Fruit fly (Drosophila melanogaster) whole organism, pupa: ENCODE results near the gene Ns1.
A peak's percentile ranks its signal among the peaks of the same experiment; 100 is the strongest.

Experiments
- CG10348 ChIP-seq: fragments of 200-800 bp; sonication (Bioruptor generic); IDR thresholded peaks from 2 replicates; pipeline ENCODE4 v1.3.6; 2022; ENCODE audit warnings: missing biosample characterization, missing genetic modification characterization
- CG12605 ChIP-seq: fragments of 200-800 bp; sonication (Bioruptor generic); IDR thresholded peaks from 2 replicates; pipeline ENCODE4 v1.3.6; 2022; ENCODE audit warnings: missing biosample characterization, missing genetic modification characterization
- CG13204 ChIP-seq: fragments of 200-800 bp; sonication (Bioruptor generic); optimal IDR thresholded peaks from 2 replicates; lab custom pipeline; 2018; ENCODE audit warnings: missing biosample characterization, mild to moderate bottlenecking, missing genetic modification characterization, moderate library complexity
- CG14655 ChIP-seq: fragments of 200-800 bp; sonication (Bioruptor generic); optimal IDR thresholded peaks from 3 replicates; lab custom pipeline; 2017; ENCODE audit warnings: mild to moderate bottlenecking, missing biosample characterization, missing genetic modification reagents, missing genetic modification characterization
- CG15710 ChIP-seq: fragments of 200-800 bp; sonication (Bioruptor generic); optimal IDR thresholded peaks from 2 replicates; lab custom pipeline; 2018; ENCODE audit warnings: missing biosample characterization, mild to moderate bottlenecking, missing genetic modification characterization, moderate library complexity
- CG17806 ChIP-seq: fragments of 200-800 bp; sonication (Bioruptor generic); optimal IDR thresholded peaks from 2 replicates; lab custom pipeline; 2018; ENCODE audit warnings: missing biosample characterization, mild to moderate bottlenecking, missing genetic modification characterization, moderate library complexity
- CG32121 ChIP-seq: fragments of 200-800 bp; sonication (Bioruptor generic); IDR thresholded peaks from 2 replicates; pipeline ENCODE4 v1.3.6; 2022; ENCODE audit warnings: missing biosample characterization, missing genetic modification characterization
- CG34367 ChIP-seq: fragments of 200-800 bp; sonication (Bioruptor generic); optimal IDR thresholded peaks from 2 replicates; lab custom pipeline; 2018; ENCODE audit warnings: missing biosample characterization, mild to moderate bottlenecking, missing genetic modification characterization
- CG4496 ChIP-seq: fragments of 200-800 bp; sonication (Bioruptor generic); IDR thresholded peaks from 3 replicates; pipeline ENCODE4 v1.3.6; 2022; ENCODE audit warnings: missing biosample characterization, missing genetic modification characterization
- CG8159 ChIP-seq: fragments of 200-800 bp; sonication (Bioruptor generic); optimal IDR thresholded peaks from 3 replicates; lab custom pipeline; 2018; ENCODE audit warnings: missing biosample characterization, mild to moderate bottlenecking, missing genetic modification characterization, moderate library complexity
- CG8301 ChIP-seq: fragments of 200-800 bp; sonication (Bioruptor generic); optimal IDR thresholded peaks from 2 replicates; lab custom pipeline; 2018; ENCODE audit warnings: missing biosample characterization, mild to moderate bottlenecking, missing genetic modification characterization
- CG9948 ChIP-seq: fragments of 200-800 bp; sonication (Bioruptor generic); optimal IDR thresholded peaks from 2 replicates; lab custom pipeline; 2018; ENCODE audit warnings: missing biosample characterization, mild to moderate bottlenecking, missing genetic modification characterization, moderate library complexity
- D1 ChIP-seq: fragments of 200-800 bp; sonication (Bioruptor generic); optimal IDR thresholded peaks from 2 replicates; lab custom pipeline; 2018; ENCODE audit warnings: missing biosample characterization, mild to moderate bottlenecking, missing genetic modification characterization, moderate library complexity
- EcR ChIP-seq: fragments of 200-800 bp; sonication (Bioruptor generic); optimal IDR thresholded peaks from 3 replicates; lab custom pipeline; 2019; ENCODE audit warnings: missing biosample characterization, missing genetic modification characterization, mild to moderate bottlenecking, moderate library complexity, missing genetic modification reagents
- Ets98B ChIP-seq: fragments of 200-800 bp; sonication (Bioruptor generic); IDR thresholded peaks from 2 replicates; pipeline ENCODE4 v1.3.6; 2022; ENCODE audit warnings: missing biosample characterization, missing genetic modification characterization
- Pif1A ChIP-seq: fragments of 200-800 bp; sonication (Bioruptor generic); optimal IDR thresholded peaks from 3 replicates; lab custom pipeline; 2016; ENCODE audit warnings: missing biosample characterization, missing genetic modification characterization
- Pif1B ChIP-seq: fragments of 200-800 bp; sonication (Bioruptor generic); optimal IDR thresholded peaks from 3 replicates; lab custom pipeline; 2016; ENCODE audit warnings: missing biosample characterization, missing genetic modification characterization
- Snoo ChIP-seq: fragments of 200-800 bp; sonication (Bioruptor generic); optimal IDR thresholded peaks from 3 replicates; lab custom pipeline; 2017; ENCODE audit warnings: missing biosample characterization, mild to moderate bottlenecking, missing genetic modification characterization, inconsistent platforms
- fd96Ca ChIP-seq: fragments of 200-800 bp; sonication (Bioruptor generic); IDR thresholded peaks from 3 replicates; pipeline ENCODE4 v1.3.6; 2022; ENCODE audit warnings: missing biosample characterization, missing genetic modification characterization
- gl ChIP-seq: fragments of 200-800 bp; sonication (Bioruptor generic); optimal IDR thresholded peaks from 2 replicates; lab custom pipeline; 2018; ENCODE audit warnings: missing biosample characterization, mild to moderate bottlenecking, missing genetic modification characterization
- rn ChIP-seq: fragments of 200-800 bp; sonication (Bioruptor generic); IDR thresholded peaks from 2 replicates; pipeline ENCODE4 v1.3.6; 2022; ENCODE audit warnings: missing biosample characterization, missing genetic modification characterization

Gene Ns1

DNA sequence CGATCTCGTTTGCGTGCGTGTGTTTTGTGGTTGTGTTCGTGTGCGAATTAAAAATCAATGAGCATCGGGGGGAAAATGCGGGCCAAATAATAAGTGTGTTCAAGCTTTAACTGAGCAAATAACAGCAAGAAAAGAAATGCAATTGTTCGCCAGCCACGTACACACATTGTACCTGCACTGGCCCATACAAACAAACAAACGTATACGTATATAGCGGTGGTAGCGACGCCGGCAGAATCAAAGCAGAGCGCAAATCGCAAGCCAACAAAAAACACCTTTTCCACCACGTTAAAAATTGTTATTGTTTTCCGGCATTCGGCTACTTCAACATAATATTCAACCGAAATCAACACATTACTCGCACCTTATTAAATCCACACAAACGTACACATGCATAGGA, 17.9 kb downstream of the Ns1 start:
- TF ChIP-seq CG17806 (tag; lab: Kevin White, UChicago) (no peak), Ets98B (no peak), EcR (GFP tag; lab: Kevin White, UChicago) (no peak), CG34367 (no peak), CG15710 (tag; lab: Kevin White, UChicago) (no peak), fd96Ca (GFP tag; lab: Robert Waterston, UW) (no peak), CG8301 (no peak), CG4496 (GFP tag; lab: Robert Waterston, UW) (no peak), CG8159 (tag; lab: Kevin White, UChicago) (no peak)

DNA sequence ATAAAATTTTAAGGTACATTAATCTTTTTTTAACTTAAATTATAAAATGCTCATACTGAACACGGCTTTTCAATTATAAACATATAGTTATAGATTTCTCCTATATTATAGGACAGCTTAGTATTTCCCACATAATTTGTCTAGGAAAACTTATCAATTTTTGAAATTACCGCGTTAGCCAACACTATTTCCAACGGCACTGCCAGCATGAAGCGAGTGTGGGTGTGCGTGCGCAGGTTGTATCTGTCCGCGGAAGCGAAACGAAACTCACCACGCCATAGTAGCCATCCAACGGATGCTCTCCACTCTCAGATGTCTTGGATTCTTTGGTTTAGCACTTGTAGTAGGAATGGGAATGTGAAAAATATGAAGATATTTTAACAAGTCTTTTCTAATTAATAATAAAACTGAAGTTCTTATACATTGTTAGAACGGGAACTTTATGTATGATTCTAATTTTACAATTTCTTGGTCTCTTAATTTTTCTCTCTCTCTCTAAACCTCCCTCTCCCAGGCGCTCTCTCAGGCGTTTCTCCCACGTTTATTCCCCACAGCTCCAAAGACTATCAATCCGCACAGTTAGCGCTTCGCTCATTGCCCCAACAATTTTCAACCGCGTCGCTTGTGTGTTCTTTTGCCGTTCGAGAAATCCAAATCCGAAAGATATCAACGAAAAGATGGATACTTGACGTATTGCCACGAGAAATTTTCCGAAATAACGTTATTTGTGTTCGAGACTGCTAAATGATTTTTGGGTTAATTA, 18.9 kb downstream of the Ns1 start, which contains the start of gene Dad:
Dad (plus strand) TSS at position 593 of the 763 bp plus-strand sequence.
- TF ChIP-seq CG10348 (GFP tag; lab: Robert Waterston, UW) (no peak), CG9948 (tag; lab: Kevin White, UChicago) (peak; percentile 29), gl (no peak), Pif1B (GFP tag; lab: Kevin White, UChicago) (peak; percentile 30), CG17806 (tag; lab: Kevin White, UChicago) (peak; percentile 41), CG15710 (tag; lab: Kevin White, UChicago) (peak; percentile 22), CG13204 (GFP tag; lab: Kevin White, UChicago) (no peak), CG8301 (no peak), CG14655 (GFP tag; lab: Kevin White, UChicago) (peak; percentile 5), CG12605 (peak; percentile 27; the same call in 1 of the 2 replicates), D1 (tag; lab: Kevin White, UChicago) (no peak), CG4496 (GFP tag; lab: Robert Waterston, UW) (0 out of 3 replicates have a peak, but pooled peaks have one; percentile 13), Pif1A (GFP tag; lab: Kevin White, UChicago) (peak; percentile 39), fd96Ca (GFP tag; lab: Robert Waterston, UW) (no peak), CG8159 (tag; lab: Kevin White, UChicago) (peak; percentile 4), Snoo (tag; lab: Kevin White, UChicago) (peak; percentile 25), rn (GFP tag; lab: Robert Waterston, UW) (no peak), CG32121 (GFP tag; lab: Robert Waterston, UW) (no peak; the same call in 1 of the 2 replicates), CG34367 (peak; percentile 10), Ets98B (no peak), EcR (GFP tag; lab: Kevin White, UChicago) (no peak)

DNA sequence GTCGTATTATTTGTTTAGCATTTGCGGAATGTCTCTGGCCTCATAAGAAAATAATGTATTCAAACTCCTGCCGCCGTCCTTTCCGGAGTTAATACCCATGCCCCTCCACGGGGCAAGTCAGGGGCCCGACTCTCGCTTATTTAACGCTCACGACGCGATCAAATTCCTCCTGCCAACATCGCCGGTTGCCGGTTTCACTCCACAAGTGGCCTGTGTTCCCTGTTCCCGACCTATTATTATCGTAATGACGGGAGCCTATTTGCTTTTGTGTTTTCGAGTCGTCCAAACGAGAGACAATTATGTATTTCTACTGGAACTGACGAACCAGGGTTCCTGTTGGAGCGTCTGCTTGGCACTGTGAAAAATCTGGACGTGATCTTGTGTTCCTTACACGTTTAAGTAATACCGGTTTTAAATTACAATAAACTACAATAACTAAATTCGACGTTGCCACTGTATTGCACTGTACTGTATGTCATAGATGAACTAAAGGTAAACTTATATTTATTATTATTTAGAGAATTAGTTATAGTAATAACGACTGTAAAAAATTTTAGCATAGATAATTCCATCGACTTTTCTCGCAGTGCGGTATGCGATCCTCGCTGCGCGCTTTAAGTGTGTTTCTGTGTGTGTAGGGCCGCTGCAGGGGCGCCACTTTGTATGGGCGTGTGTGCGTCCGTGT, 19.9 kb downstream of the Ns1 start:
- TF ChIP-seq CG15710 (tag; lab: Kevin White, UChicago) (peak; percentile 88), D1 (tag; lab: Kevin White, UChicago) (peak; percentile 17), CG32121 (GFP tag; lab: Robert Waterston, UW) (no peak), CG9948 (tag; lab: Kevin White, UChicago) (peak; percentile 86), gl (peak; percentile 58), CG10348 (GFP tag; lab: Robert Waterston, UW) (no peak), CG13204 (GFP tag; lab: Kevin White, UChicago) (peak; percentile 90), EcR (GFP tag; lab: Kevin White, UChicago) (peak; percentile 23), Pif1A (GFP tag; lab: Kevin White, UChicago) (peak; percentile 81), Pif1B (GFP tag; lab: Kevin White, UChicago) (peak; percentile 80), CG12605 (peak; percentile 39; the same call in 1 of the 2 replicates), CG8159 (tag; lab: Kevin White, UChicago) (peak; percentile 91), CG17806 (tag; lab: Kevin White, UChicago) (peak; percentile 86), fd96Ca (GFP tag; lab: Robert Waterston, UW) (no peak), CG4496 (GFP tag; lab: Robert Waterston, UW) (peak; percentile 69), Snoo (tag; lab: Kevin White, UChicago) (peak; percentile 71), CG34367 (peak; percentile 75), CG8301 (peak; percentile 69), rn (GFP tag; lab: Robert Waterston, UW) (no peak), Ets98B (no peak), CG14655 (GFP tag; lab: Kevin White, UChicago) (peak; percentile 85)
- TF ChIP-seq, all 21 proteins: peak for 16

DNA sequence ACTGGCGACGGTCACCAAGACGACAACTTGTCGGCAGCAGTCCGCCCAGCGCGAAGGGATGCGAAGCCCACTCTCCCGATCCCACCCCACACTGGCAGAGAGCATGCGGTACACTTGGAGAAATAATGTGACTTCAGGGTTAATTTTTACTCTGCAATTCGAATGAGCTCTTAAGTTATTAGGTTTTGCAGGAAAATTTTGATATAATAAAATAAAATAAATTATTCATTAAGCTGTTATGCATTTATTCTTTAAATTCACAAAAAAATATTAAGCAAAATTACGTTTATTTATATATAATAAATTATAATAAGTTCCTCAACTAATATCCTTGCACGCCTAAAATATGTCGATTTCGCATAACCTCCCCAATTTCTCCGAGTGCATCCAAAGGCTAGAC, 23.6 kb downstream of the Ns1 start:
- TF ChIP-seq CG15710 (tag; lab: Kevin White, UChicago): peak; percentile 48
- TF ChIP-seq EcR (GFP tag; lab: Kevin White, UChicago): no peak
- TF ChIP-seq gl: no peak
- TF ChIP-seq CG17806 (tag; lab: Kevin White, UChicago): peak; percentile 33
- TF ChIP-seq CG8159 (tag; lab: Kevin White, UChicago): peak; percentile 9
- peak; percentile 23 for TF ChIP-seq CG34367
- TF ChIP-seq CG9948 (tag; lab: Kevin White, UChicago): peak; percentile 46

DNA sequence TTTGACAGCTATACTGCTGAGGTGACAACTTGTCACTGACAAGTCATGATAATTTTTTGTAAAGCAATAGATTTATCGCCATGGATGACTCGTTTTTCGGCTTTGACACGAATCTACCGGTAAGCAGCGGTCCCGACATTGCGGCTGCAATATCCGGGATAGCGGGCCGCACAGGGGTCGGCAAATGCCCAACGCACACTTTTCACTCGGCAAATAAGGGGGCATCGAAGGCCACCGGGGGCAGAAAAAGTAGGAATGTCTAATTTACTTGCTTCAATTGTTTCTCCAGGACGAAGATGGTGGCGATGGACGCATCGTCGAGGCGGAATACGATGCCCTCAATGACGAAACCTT, 28.9 kb downstream of the Ns1 start:
- TF ChIP-seq CG34367 (no peak), Pif1B (GFP tag; lab: Kevin White, UChicago) (no peak), EcR (GFP tag; lab: Kevin White, UChicago) (no peak), CG32121 (GFP tag; lab: Robert Waterston, UW) (no peak), CG10348 (GFP tag; lab: Robert Waterston, UW) (no peak)
